In genomic region chr2L:17260577-17260976, dm6 we compare ENCODE assay signal across 1 fruit fly cellular context.
TF ChIP-seq lines count a peak whose summit lies in the region.

Gene beat-IIIc, minus strand, starts transcription at chr2L:17260734.

TF ChIP-seq in whole organism, embryonic, 481 proteins besides CTCF, POLR2A, EP300 and RAD21 (continued from another document):
- TF ChIP-seq CG14667 (GFP tag; IDR thresholded peaks at IDR 0.05; lab: Robert Waterston, UW) = no peak
- peak; percentile 97 for TF ChIP-seq CG2199 (GFP tag; IDR thresholded peaks at IDR 0.05; lab: Robert Waterston, UW)
- TF ChIP-seq CG6254 (GFP tag; optimal IDR thresholded peaks at IDR 0.05; lab: Kevin White, UChicago) = no peak
- no peak for TF ChIP-seq pnt (GFP tag; optimal IDR thresholded peaks at IDR 0.05; lab: Kevin White, UChicago)
- TF ChIP-seq Mad (GFP tag; optimal IDR thresholded peaks at IDR 0.05; lab: Kevin White, UChicago) = peak; percentile 6
- TF ChIP-seq CG18764 (GFP tag; optimal IDR thresholded peaks at IDR 0.05; lab: Kevin White, UChicago) = no peak
- peak; percentile 17 for TF ChIP-seq zf30C (GFP tag; optimal IDR thresholded peaks at IDR 0.05; lab: Kevin White, UChicago)
- TF ChIP-seq ac (GFP tag; optimal IDR thresholded peaks at IDR 0.05; lab: Kevin White, UChicago) = peak; percentile 9
- TF ChIP-seq nmo (GFP tag; optimal IDR thresholded peaks at IDR 0.05; lab: Kevin White, UChicago) = no peak
- no peak for TF ChIP-seq CG1792 (GFP tag; optimal IDR thresholded peaks at IDR 0.05; lab: Kevin White, UChicago)
- peak; percentile 20 for TF ChIP-seq CG13894 (tag; optimal IDR thresholded peaks at IDR 0.05; lab: Kevin White, UChicago)
- TF ChIP-seq CG12071 (GFP tag; optimal IDR thresholded peaks at IDR 0.05; lab: Kevin White, UChicago) = peak; percentile 34
- TF ChIP-seq CG13287 (GFP tag; IDR thresholded peaks at IDR 0.05; lab: Robert Waterston, UW; ENCODE audit: partially characterized antibody) = peak; percentile 32; the same call in 1 of the 2 replicates
- peak; percentile 55 for TF ChIP-seq CG1603 (tag; optimal IDR thresholded peaks at IDR 0.05; lab: Kevin White, UChicago)
- TF ChIP-seq Neu2 (GFP tag; optimal IDR thresholded peaks at IDR 0.05; lab: Kevin White, UChicago; ENCODE audit: borderline replicate concordance) = no peak
- peak; percentile 38 for TF ChIP-seq Blimp-1 (GFP tag; optimal IDR thresholded peaks at IDR 0.05; lab: Kevin White, UChicago)
- TF ChIP-seq oc (tag; optimal IDR thresholded peaks at IDR 0.05; lab: Kevin White, UChicago) = peak; percentile 42
- peak; percentile 50 for TF ChIP-seq CG2712 (tag; optimal IDR thresholded peaks at IDR 0.05; lab: Kevin White, UChicago)
- TF ChIP-seq bsh (GFP tag; optimal IDR thresholded peaks at IDR 0.05; lab: Kevin White, UChicago) = peak in 1 of 2 experiments; percentile 26
- peak; percentile 34 for TF ChIP-seq unpg (GFP tag; optimal IDR thresholded peaks at IDR 0.05; lab: Kevin White, UChicago)
- no peak for TF ChIP-seq org-1 (GFP tag; optimal IDR thresholded peaks at IDR 0.05; lab: Kevin White, UChicago)
- no peak for TF ChIP-seq phol (tag; optimal IDR thresholded peaks at IDR 0.05; lab: Kevin White, UChicago)
- TF ChIP-seq Dip3 (GFP tag; optimal IDR thresholded peaks at IDR 0.05; lab: Kevin White, UChicago) = no peak
- peak; percentile 11 for TF ChIP-seq Hsf (GFP tag; optimal IDR thresholded peaks at IDR 0.05; lab: Kevin White, UChicago)
- TF ChIP-seq Jarid2 (GFP tag; optimal IDR thresholded peaks at IDR 0.05; lab: Kevin White, UChicago) = peak; percentile 94
- TF ChIP-seq chm (GFP tag; IDR thresholded peaks at IDR 0.05; lab: Robert Waterston, UW) = peak; percentile 79
- TF ChIP-seq Tbp (GFP tag; optimal IDR thresholded peaks at IDR 0.05; lab: Kevin White, UChicago) = peak; percentile 55
- no peak for TF ChIP-seq CG31224 (GFP tag; IDR thresholded peaks at IDR 0.05; lab: Robert Waterston, UW)
- no peak for TF ChIP-seq CG12391 (tag; optimal IDR thresholded peaks at IDR 0.05; lab: Kevin White, UChicago)
- TF ChIP-seq CG8924 (tag; optimal IDR thresholded peaks at IDR 0.05; lab: Kevin White, UChicago) = peak; percentile 13
- peak; percentile 22 for TF ChIP-seq CG4707 (GFP tag; optimal IDR thresholded peaks at IDR 0.05; lab: Kevin White, UChicago)
- TF ChIP-seq jing (GFP tag; optimal IDR thresholded peaks at IDR 0.05; lab: Kevin White, UChicago) = peak; percentile 90
- TF ChIP-seq Myb (GFP tag; optimal IDR thresholded peaks at IDR 0.05; lab: Kevin White, UChicago) = peak; percentile 12
- TF ChIP-seq CG9609 (GFP tag; optimal IDR thresholded peaks at IDR 0.05; lab: Kevin White, UChicago) = no peak
- no peak for TF ChIP-seq gcm2 (GFP tag; optimal IDR thresholded peaks at IDR 0.05; lab: Kevin White, UChicago)
- peak; percentile 64 for TF ChIP-seq pfk (GFP tag; optimal IDR thresholded peaks at IDR 0.05; lab: Kevin White, UChicago)
- no peak for TF ChIP-seq croc (GFP tag; conservative IDR thresholded peaks at IDR 0.05; lab: Robert Waterston, UW)
- TF ChIP-seq dysf (GFP tag; IDR thresholded peaks at IDR 0.05; lab: Robert Waterston, UW) = no peak
- no peak for TF ChIP-seq CG7963 (GFP tag; IDR thresholded peaks at IDR 0.05; lab: Robert Waterston, UW; ENCODE audit: partially characterized antibody)
- no peak for TF ChIP-seq CG4730 (GFP tag; IDR thresholded peaks at IDR 0.05; lab: Robert Waterston, UW)
- no peak for TF ChIP-seq ranshi (GFP tag; IDR thresholded peaks at IDR 0.05; lab: Robert Waterston, UW)
- peak; percentile 2 for TF ChIP-seq kni (GFP tag; optimal IDR thresholded peaks at IDR 0.05; lab: Kevin White, UChicago)
- TF ChIP-seq CG7556 (GFP tag; optimal IDR thresholded peaks at IDR 0.05; lab: Kevin White, UChicago) = no peak
- TF ChIP-seq PHDP (tag; optimal IDR thresholded peaks at IDR 0.05; lab: Kevin White, UChicago) = peak; percentile 50
- no peak for TF ChIP-seq Eip74EF (GFP tag; optimal IDR thresholded peaks at IDR 0.05; lab: Kevin White, UChicago)
- TF ChIP-seq schlank (tag; optimal IDR thresholded peaks at IDR 0.05; lab: Kevin White, UChicago) = no peak
- no peak for TF ChIP-seq CG4360 (GFP tag; IDR thresholded peaks at IDR 0.05; lab: Robert Waterston, UW)
- peak; percentile 9 for TF ChIP-seq lab (GFP tag; optimal IDR thresholded peaks at IDR 0.05; lab: Kevin White, UChicago)
- no peak for TF ChIP-seq Hand (GFP tag; optimal IDR thresholded peaks at IDR 0.05; lab: Kevin White, UChicago)
- TF ChIP-seq CG17328 (GFP tag; IDR thresholded peaks at IDR 0.05; lab: Robert Waterston, UW) = no peak
- TF ChIP-seq CG12769 (tag; optimal IDR thresholded peaks at IDR 0.05; lab: Kevin White, UChicago) = peak; percentile 3
- peak; percentile 83 for TF ChIP-seq Med (GFP tag; lab: Kevin White, UChicago)
- 0 out of 2 replicates have a peak, but pooled peaks have one; percentile 10 for TF ChIP-seq ara (GFP tag; IDR thresholded peaks at IDR 0.05; lab: Robert Waterston, UW)
- TF ChIP-seq nerfin-1 (tag; optimal IDR thresholded peaks at IDR 0.05; lab: Kevin White, UChicago) = no peak
- TF ChIP-seq Gsc (GFP tag; IDR thresholded peaks at IDR 0.05; lab: Robert Waterston, UW) = no peak
- TF ChIP-seq sc (optimal IDR thresholded peaks at IDR 0.05; lab: Kevin White, UChicago) = no peak
- no peak for TF ChIP-seq sc (GFP tag; optimal IDR thresholded peaks at IDR 0.05; lab: Kevin White, UChicago)
- TF ChIP-seq Opbp (GFP tag; IDR thresholded peaks at IDR 0.05; lab: Robert Waterston, UW; ENCODE audit: partially characterized antibody) = peak; percentile 67; the same call in 2 of the 3 replicates
- TF ChIP-seq CG10431 (GFP tag; optimal IDR thresholded peaks at IDR 0.05; lab: Kevin White, UChicago) = peak; percentile 4
- TF ChIP-seq sd (tag; optimal IDR thresholded peaks at IDR 0.05; lab: Kevin White, UChicago) = no peak
- TF ChIP-seq CG17385 (GFP tag; optimal IDR thresholded peaks at IDR 0.05; lab: Kevin White, UChicago) = no peak
- peak; percentile 39 for TF ChIP-seq gsb-n (tag; optimal IDR thresholded peaks at IDR 0.05; lab: Kevin White, UChicago)
- peak; percentile 52; the same call in 2 of the 3 replicates for TF ChIP-seq CG6791 (GFP tag; IDR thresholded peaks at IDR 0.05; lab: Robert Waterston, UW; ENCODE audit: partially characterized antibody)
- 0 out of 2 replicates have a peak, but pooled peaks have one; percentile 46 for TF ChIP-seq sna (GFP tag; IDR thresholded peaks at IDR 0.05; lab: Robert Waterston, UW; ENCODE audit: partially characterized antibody)
- no peak for TF ChIP-seq CG31388 (GFP tag; optimal IDR thresholded peaks at IDR 0.05; lab: Kevin White, UChicago)
- TF ChIP-seq bigmax (GFP tag; optimal IDR thresholded peaks at IDR 0.05; lab: Kevin White, UChicago) = no peak
- peak; percentile 42 for TF ChIP-seq p53 (GFP tag; optimal IDR thresholded peaks at IDR 0.05; lab: Kevin White, UChicago)
